Fruit fly (Drosophila melanogaster): ENCODE data around the gene cal1.

Gene cal1

DNA sequence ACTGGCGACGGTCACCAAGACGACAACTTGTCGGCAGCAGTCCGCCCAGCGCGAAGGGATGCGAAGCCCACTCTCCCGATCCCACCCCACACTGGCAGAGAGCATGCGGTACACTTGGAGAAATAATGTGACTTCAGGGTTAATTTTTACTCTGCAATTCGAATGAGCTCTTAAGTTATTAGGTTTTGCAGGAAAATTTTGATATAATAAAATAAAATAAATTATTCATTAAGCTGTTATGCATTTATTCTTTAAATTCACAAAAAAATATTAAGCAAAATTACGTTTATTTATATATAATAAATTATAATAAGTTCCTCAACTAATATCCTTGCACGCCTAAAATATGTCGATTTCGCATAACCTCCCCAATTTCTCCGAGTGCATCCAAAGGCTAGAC is 39.2 kb upstream of the cal1 start (continued):
- no peak for TF ChIP-seq CG1024 (GFP tag; IDR thresholded peaks at IDR 0.05)
- no peak for TF ChIP-seq CG1602 (GFP tag; optimal IDR thresholded peaks at IDR 0.05)
- TF ChIP-seq CG17829 (tag; optimal IDR thresholded peaks at IDR 0.05), result peak; percentile 49
- no peak for TF ChIP-seq CG11723 (GFP tag; optimal IDR thresholded peaks at IDR 0.05)
- TF ChIP-seq B-H1 (GFP tag; IDR thresholded peaks at IDR 0.05), result no peak
- TF ChIP-seq Tbp (GFP tag; optimal IDR thresholded peaks at IDR 0.05), result no peak
- no peak for TF ChIP-seq Asciz (GFP tag; optimal IDR thresholded peaks at IDR 0.05)
- no peak for TF ChIP-seq CG15269 (tag; optimal IDR thresholded peaks at IDR 0.05)
- TF ChIP-seq Usf (GFP tag; optimal IDR thresholded peaks at IDR 0.05), result peak; percentile 15
- no peak for TF ChIP-seq CG10462 (GFP tag; optimal IDR thresholded peaks at IDR 0.05)
- no peak for TF ChIP-seq gt (GFP tag; IDR thresholded peaks at IDR 0.05)
- TF ChIP-seq fru (optimal IDR thresholded peaks at IDR 0.05), result no peak
- no peak for TF ChIP-seq klu (GFP tag; IDR thresholded peaks at IDR 0.05)
- no peak for TF ChIP-seq NFAT (GFP tag; IDR thresholded peaks at IDR 0.05)
- peak; percentile 20; the same call in 1 of the 2 replicates for TF ChIP-seq vvl (GFP tag; IDR thresholded peaks at IDR 0.05)
- TF ChIP-seq CG4854 (GFP tag; optimal IDR thresholded peaks at IDR 0.05), result no peak
- no peak for TF ChIP-seq pan (optimal IDR thresholded peaks at IDR 0.05)
- TF ChIP-seq pan (GFP tag; optimal IDR thresholded peaks at IDR 0.05 in 1 of 2, IDR thresholded peaks at IDR 0.05 in 1 of 2), result no peak
- TF ChIP-seq gcm (GFP tag; optimal IDR thresholded peaks at IDR 0.05), result peak; percentile 23
- TF ChIP-seq tx (GFP tag; optimal IDR thresholded peaks at IDR 0.05), result no peak
- no peak for TF ChIP-seq CG33213 (GFP tag; optimal IDR thresholded peaks at IDR 0.05)
- no peak for TF ChIP-seq eyg (GFP tag; optimal IDR thresholded peaks at IDR 0.05)
- no peak for TF ChIP-seq C15 (GFP tag; IDR thresholded peaks at IDR 0.05)
- TF ChIP-seq CG11504 (tag; optimal IDR thresholded peaks at IDR 0.05), result peak; percentile 32
- TF ChIP-seq sug (tag; optimal IDR thresholded peaks at IDR 0.05), result no peak
- TF ChIP-seq Hmr (GFP tag; optimal IDR thresholded peaks at IDR 0.05), result no peak
- TF ChIP-seq CG33557 (GFP tag; optimal IDR thresholded peaks at IDR 0.05), result no peak
- TF ChIP-seq CG8290 (GFP tag; optimal IDR thresholded peaks at IDR 0.05), result no peak
- no peak for TF ChIP-seq CG8290 (tag; optimal IDR thresholded peaks at IDR 0.05)
- TF ChIP-seq CG12104 (GFP tag; optimal IDR thresholded peaks at IDR 0.05), result no peak
- no peak for TF ChIP-seq CG6791 (GFP tag; IDR thresholded peaks at IDR 0.05; ENCODE audit: partially characterized antibody)
- TF ChIP-seq chn (GFP tag; optimal IDR thresholded peaks at IDR 0.05), result no peak
- no peak for TF ChIP-seq h (optimal IDR thresholded peaks at IDR 0.05)
- no peak for TF ChIP-seq dati (GFP tag; IDR thresholded peaks at IDR 0.05)
- TF ChIP-seq sna (GFP tag; IDR thresholded peaks at IDR 0.05; ENCODE audit: partially characterized antibody), result no peak
- TF ChIP-seq Doc2 (GFP tag; IDR thresholded peaks at IDR 0.05), result no peak
- TF ChIP-seq CG7963 (GFP tag; IDR thresholded peaks at IDR 0.05; ENCODE audit: partially characterized antibody), result no peak
- TF ChIP-seq CG15479 (GFP tag; optimal IDR thresholded peaks at IDR 0.05), result no peak
- peak; percentile 64 for TF ChIP-seq CG2712 (tag; optimal IDR thresholded peaks at IDR 0.05)
- TF ChIP-seq CG6175 (GFP tag; IDR thresholded peaks at IDR 0.05), result no peak
- TF ChIP-seq D19B (GFP tag; optimal IDR thresholded peaks at IDR 0.05), result no peak
- TF ChIP-seq slbo (GFP tag; IDR thresholded peaks at IDR 0.05), result no peak; the same call in 1 of the 2 replicates
- no peak for TF ChIP-seq jigr1 (GFP tag; IDR thresholded peaks at IDR 0.05)
- no peak for TF ChIP-seq CG12155 (GFP tag; optimal IDR thresholded peaks at IDR 0.05)
- no peak for TF ChIP-seq unc-4 (GFP tag; IDR thresholded peaks at IDR 0.05; ENCODE audit: partially characterized antibody)
- TF ChIP-seq tio (GFP tag; optimal IDR thresholded peaks at IDR 0.05), result no peak
- no peak for TF ChIP-seq stwl (tag; optimal IDR thresholded peaks at IDR 0.05)
- no peak for TF ChIP-seq Dref (GFP tag; IDR thresholded peaks at IDR 0.05)
- no peak for TF ChIP-seq CG2129 (GFP tag; IDR thresholded peaks at IDR 0.05; ENCODE audit: partially characterized antibody)
- no peak for TF ChIP-seq CG17802 (tag; optimal IDR thresholded peaks at IDR 0.05)
- no peak for TF ChIP-seq CG7271 (tag; optimal IDR thresholded peaks at IDR 0.05)
- no peak for TF ChIP-seq ash1 (GFP tag; optimal IDR thresholded peaks at IDR 0.05)
- TF ChIP-seq crc (GFP tag; optimal IDR thresholded peaks at IDR 0.05), result no peak
- TF ChIP-seq ci (GFP tag; IDR thresholded peaks at IDR 0.05), result no peak

Data from whole organism, embryonic.